Fruit fly (Drosophila melanogaster) whole organism, embryonic: ENCODE measurements around the gene CG33986.

Experiments
- CG12391 ChIP-seq: fragments of 200-800 bp; sonication (Bioruptor generic); optimal IDR thresholded peaks from 3 replicates; lab custom pipeline; 2018; ENCODE audit warnings: missing biosample characterization, mild to moderate bottlenecking, missing genetic modification characterization, moderate library complexity
- CG17829 ChIP-seq: fragments of 200-800 bp; optimal IDR thresholded peaks from 2 replicates; lab custom pipeline; 2019; ENCODE audit warnings: missing biosample characterization, mild to moderate bottlenecking, missing genetic modification characterization, moderate library complexity
- Hr78 ChIP-seq, 2 experiments: fragments of 200-800 bp in 1 of 2; fragments of >200 bp in 1 of 2; sonication (Bioruptor generic) in 1 of 2; optimal IDR thresholded peaks; 2 replicates each; lab custom pipeline; 2017 to 2019; ENCODE audit warnings: missing biosample characterization in 2 of 2, missing genetic modification characterization in 2 of 2, mild to moderate bottlenecking in 1 of 2, moderate library complexity in 1 of 2
- NK7.1 ChIP-seq: fragments of 200-800 bp; sonication (Bioruptor generic); optimal IDR thresholded peaks from 3 replicates; lab custom pipeline; 2016; ENCODE audit warnings: missing biosample characterization, missing genetic modification characterization
- Poxn ChIP-seq: fragments of 200-800 bp; sonication (Bioruptor generic); IDR thresholded peaks from 2 replicates; pipeline ENCODE4 v1.3.6; 2022; ENCODE audit warnings: missing biosample characterization, missing genetic modification characterization
- fru ChIP-seq: fragments of >200 bp; optimal IDR thresholded peaks from 2 replicates; lab custom pipeline; 2017
- ftz-f1 ChIP-seq: fragments of 200-800 bp; sonication (Bioruptor generic); optimal IDR thresholded peaks from 2 replicates; lab custom pipeline; 2016; ENCODE audit warnings: missing biosample characterization, missing genetic modification characterization
- mam ChIP-seq: fragments of 200-800 bp; sonication (Bioruptor generic); optimal IDR thresholded peaks from 3 replicates; lab custom pipeline; 2016; ENCODE audit warnings: missing biosample characterization, missing genetic modification characterization
- vfl ChIP-seq: fragments of 200-800 bp; sonication (Bioruptor generic); optimal IDR thresholded peaks from 2 replicates; lab custom pipeline; 2016; ENCODE audit warnings: missing biosample characterization, missing genetic modification characterization

DNA sequence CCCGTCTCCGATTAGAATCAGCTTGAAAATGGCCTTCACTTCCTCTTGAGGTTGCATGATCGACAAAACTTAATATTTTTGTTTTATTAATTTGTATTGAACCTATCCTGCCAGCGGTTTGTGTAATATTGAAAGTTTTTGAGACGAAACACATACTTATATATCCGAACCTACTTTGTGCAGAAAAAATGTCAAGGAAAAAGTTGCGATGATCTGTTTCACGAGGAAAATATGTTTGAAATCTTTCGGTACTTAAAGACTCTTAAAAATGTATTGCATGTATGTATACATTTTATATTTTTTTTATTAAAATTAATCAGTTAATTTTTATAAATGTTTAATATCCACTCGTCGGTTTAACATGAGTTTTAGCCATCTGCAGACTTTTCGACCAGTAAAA is 39.8 kb downstream of the CG33986 start, which contains the start of gene Ran-like:
- TF ChIP-seq Poxn (GFP tag; lab: Robert Waterston, UW) (no peak), CG17829 (no peak), vfl (no peak), mam (GFP tag; lab: Kevin White, UChicago) (no peak), CG12391 (no peak), Hr78 (GFP tag; optimal IDR thresholded peaks at IDR 0.05; lab: Kevin White, UChicago) (no peak), fru (lab: Kevin White, UChicago) (no peak), ftz-f1 (GFP tag; lab: Kevin White, UChicago) (no peak), NK7.1 (GFP tag; lab: Kevin White, UChicago) (no peak)
